Worm (Caenorhabditis elegans) whole organism, young adult: ENCODE measurements around the gene F48E8.8.

Experiments
- C17E4.6 ChIP-seq: fragments of 200-800 bp; sonication (Bioruptor generic); IDR thresholded peaks from 2 replicates; pipeline ENCODE4 v1.3.6; 2022; ENCODE audit warnings: missing genetic modification reagents, missing genetic modification characterization, missing compliant biosample characterization
- Y67H2A.10 ChIP-seq: fragments of 200-800 bp; sonication (Bioruptor generic); conservative IDR thresholded peaks from 2 replicates; pipeline ENCODE4 v1.3.6; 2022; ENCODE audit warnings: missing genetic modification reagents, missing genetic modification characterization, missing compliant biosample characterization
- dpff-1 ChIP-seq: sonication (generic microtip); optimal IDR thresholded peaks from 2 replicates; lab custom pipeline; 2017; ENCODE audit warnings: mild to moderate bottlenecking, missing genetic modification characterization, missing compliant biosample characterization
- dpl-1 ChIP-seq: fragments of 150-350 bp; optimal IDR thresholded peaks from 2 replicates; lab custom pipeline; 2014; ENCODE audit warnings: missing biosample characterization, missing genetic modification reagents, missing genetic modification characterization
- hmg-1.2 ChIP-seq: fragments of 200-800 bp; sonication (Bioruptor generic); IDR thresholded peaks from 2 replicates; pipeline ENCODE4 v1.3.6; 2022; ENCODE audit warnings: missing genetic modification reagents, missing genetic modification characterization, missing compliant biosample characterization
- hrde-1 ChIP-seq: sonication (generic microtip); optimal IDR thresholded peaks from 2 replicates; lab custom pipeline; 2016; ENCODE audit warnings: missing genetic modification characterization, mild to moderate bottlenecking, missing compliant biosample characterization, moderate library complexity, missing genotype, missing genetic modification reagents, borderline replicate concordance
- mel-28 ChIP-seq: sonication (generic microtip); optimal IDR thresholded peaks from 2 replicates; lab custom pipeline; 2016; ENCODE audit warnings: borderline replicate concordance, mild to moderate bottlenecking, missing genetic modification characterization, missing compliant biosample characterization
- snpc-3.4 ChIP-seq: sonication (generic microtip); optimal IDR thresholded peaks from 2 replicates; lab custom pipeline; 2017; ENCODE audit warnings: missing genetic modification characterization, mild to moderate bottlenecking, missing compliant biosample characterization, antibody characterized with exemption, moderate library complexity, missing genotype, missing genetic modification reagents
- ztf-25 ChIP-seq: fragments of 200-800 bp; sonication (Bioruptor generic); IDR thresholded peaks from 2 replicates; pipeline ENCODE4 v1.3.6; 2022; ENCODE audit warnings: missing genetic modification reagents, missing genetic modification characterization, missing compliant biosample characterization

ce11 chrIII:5449762-5450308, at the start of gene F48E8.8:
- no peak for TF ChIP-seq Y67H2A.10 (GFP tag; lab: Robert Waterston, UW)
- TF ChIP-seq dpl-1 (GFP tag; lab: Kevin White, UChicago): no peak
- no peak for TF ChIP-seq dpff-1 (tag; lab: Kevin White, UChicago)
- no peak for TF ChIP-seq hrde-1 (tag; lab: Kevin White, UChicago)
- no peak for TF ChIP-seq C17E4.6 (GFP tag; lab: Robert Waterston, UW)
- TF ChIP-seq hmg-1.2 (GFP tag; lab: Robert Waterston, UW): peak; percentile 76; the same call in 1 of the 2 replicates
- no peak for TF ChIP-seq ztf-25 (GFP tag; lab: Robert Waterston, UW)
- no peak for TF ChIP-seq snpc-3.4 (tag; lab: Kevin White, UChicago)
- no peak for TF ChIP-seq mel-28
